Worm (Caenorhabditis elegans) whole organism, L1 larva: ENCODE measurements around the gene Y55D9A.2.
A peak's percentile ranks its signal among the peaks of the same experiment; 100 is the strongest.

ENCODE experiments used
- C04F5.9 ChIP-seq: sonication (generic microtip); optimal IDR thresholded peaks from 2 replicates; lab custom pipeline; 2016; ENCODE audit warnings: missing genetic modification characterization, missing compliant biosample characterization
- F16B12.6 ChIP-seq: fragments of 150-350 bp; optimal IDR thresholded peaks from 2 replicates; lab custom pipeline; 2014; ENCODE audit warnings: missing biosample characterization, missing genetic modification characterization
- blmp-1 ChIP-seq: fragments of 150-350 bp; optimal IDR thresholded peaks from 2 replicates; lab custom pipeline; 2014; ENCODE audit warnings: missing biosample characterization, missing genetic modification characterization
- ceh-82 ChIP-seq, 3 experiments: fragments of 150-350 bp in 1 of 3; sonication (generic microtip) in 2 of 3; optimal IDR thresholded peaks; 2 replicates each; lab custom pipeline; 2014 to 2017; ENCODE audit warnings: missing biosample characterization in 3 of 3, missing genetic modification characterization in 3 of 3
- ceh-88 ChIP-seq: fragments of 200-800 bp; sonication (Bioruptor generic); IDR thresholded peaks from 2 replicates; pipeline ENCODE4 v1.3.6; 2022; ENCODE audit warnings: missing genetic modification characterization, missing compliant biosample characterization
- dpl-1 ChIP-seq, 3 experiments: fragments of 150-350 bp in 2 of 3; sonication (generic microtip) in 1 of 3; optimal IDR thresholded peaks; 2 replicates each; lab custom pipeline; 2014 to 2017; ENCODE audit warnings: missing biosample characterization in 3 of 3, missing genetic modification characterization in 3 of 3, missing genetic modification reagents in 3 of 3
- dsc-1 ChIP-seq: sonication (generic microtip); optimal IDR thresholded peaks from 2 replicates; lab custom pipeline; 2016; ENCODE audit warnings: mild to moderate bottlenecking, missing genetic modification characterization, missing compliant biosample characterization
- efl-1 ChIP-seq, 4 experiments: fragments of 150-350 bp; optimal IDR thresholded peaks in 3 of 4; peaks in 1 of 4; 1 replicate in 1 of 4; 2 replicates in 3 of 4; lab custom pipeline; 2014; ENCODE audit warnings: missing biosample characterization in 2 of 4, missing genetic modification characterization in 2 of 4, missing genetic modification reagents in 2 of 4
- efl-3 ChIP-seq: fragments of 200-800 bp; sonication (Bioruptor generic); optimal IDR thresholded peaks from 2 replicates; lab custom pipeline; 2018; ENCODE audit warnings: mild to moderate bottlenecking, missing genetic modification characterization, missing compliant biosample characterization
- elt-2 ChIP-seq: sonication (generic microtip); optimal IDR thresholded peaks from 2 replicates; lab custom pipeline; 2016; ENCODE audit warnings: missing genetic modification characterization, mild to moderate bottlenecking, inconsistent platforms, missing compliant biosample characterization, missing genetic modification reagents
- fkh-8 ChIP-seq: sonication (generic microtip); optimal IDR thresholded peaks from 2 replicates; lab custom pipeline; 2016; ENCODE audit warnings: mild to moderate bottlenecking, missing genetic modification characterization, missing compliant biosample characterization
- hlh-17 ChIP-seq: fragments of 200-800 bp; sonication (Bioruptor generic); optimal IDR thresholded peaks from 2 replicates; lab custom pipeline; 2018; ENCODE audit warnings: missing genetic modification characterization, mild to moderate bottlenecking, missing compliant biosample characterization, moderate library complexity, borderline replicate concordance
- hpl-2 ChIP-seq: fragments of 150-350 bp; optimal IDR thresholded peaks from 2 replicates; lab custom pipeline; 2014; ENCODE audit warnings: missing biosample characterization, missing genetic modification reagents, missing genetic modification characterization
- irx-1 ChIP-seq: sonication (generic microtip); optimal IDR thresholded peaks from 2 replicates; lab custom pipeline; 2016; ENCODE audit warnings: missing genetic modification characterization, missing compliant biosample characterization
- isw-1 ChIP-seq: fragments of 200-800 bp; sonication (Bioruptor generic); IDR thresholded peaks from 2 replicates; pipeline ENCODE4 v1.3.6; 2022; ENCODE audit warnings: missing genetic modification characterization, missing compliant biosample characterization
- jun-1 ChIP-seq: fragments of 150-350 bp; optimal IDR thresholded peaks from 2 replicates; lab custom pipeline; 2014; ENCODE audit warnings: missing biosample characterization, missing genetic modification reagents, missing genetic modification characterization
- lin-13 ChIP-seq: fragments of 150-350 bp; optimal IDR thresholded peaks from 2 replicates; lab custom pipeline; 2014; ENCODE audit warnings: missing biosample characterization, missing genetic modification reagents, missing genetic modification characterization
- lin-14 ChIP-seq: fragments of 200-800 bp; sonication (Bioruptor generic); optimal IDR thresholded peaks from 2 replicates; lab custom pipeline; 2018; ENCODE audit warnings: mild to moderate bottlenecking, missing genetic modification characterization, moderate library complexity, missing compliant biosample characterization
- lin-15B ChIP-seq: fragments of 150-350 bp; sonication (generic microtip); optimal IDR thresholded peaks from 3 replicates; lab custom pipeline; 2014; ENCODE audit warnings: missing biosample characterization, missing genetic modification characterization
- lin-35 ChIP-seq, 2 experiments: fragments of 150-350 bp; optimal IDR thresholded peaks; 2 replicates each; lab custom pipeline; 2014; ENCODE audit warnings: missing biosample characterization in 2 of 2, missing genetic modification characterization in 2 of 2, missing genetic modification reagents in 2 of 2
- lir-3 ChIP-seq: sonication (generic microtip); optimal IDR thresholded peaks from 2 replicates; lab custom pipeline; 2016; ENCODE audit warnings: mild to moderate bottlenecking, missing genetic modification characterization, moderate library complexity, missing compliant biosample characterization; ENCODE audit not compliant: poor library complexity
- lsy-2 ChIP-seq, 2 experiments: fragments of 150-350 bp; optimal IDR thresholded peaks; 2 replicates each; lab custom pipeline; 2014; ENCODE audit warnings: missing biosample characterization in 2 of 2, missing genetic modification characterization in 2 of 2
- mab-9 ChIP-seq: fragments of 200-800 bp; sonication (Bioruptor generic); IDR thresholded peaks from 2 replicates; pipeline ENCODE4 v1.3.6; 2022; ENCODE audit warnings: missing genetic modification reagents, missing genetic modification characterization, missing compliant biosample characterization
- mdl-1 ChIP-seq, 2 experiments: fragments of 150-350 bp; optimal IDR thresholded peaks; 2 replicates each; lab custom pipeline; 2014 to 2017; ENCODE audit warnings: missing biosample characterization in 2 of 2, missing genetic modification characterization in 2 of 2, inconsistent platforms in 1 of 2
- mep-1 ChIP-seq: fragments of 150-350 bp; optimal IDR thresholded peaks from 2 replicates; lab custom pipeline; 2014; ENCODE audit warnings: missing biosample characterization, missing genetic modification characterization
- nhr-12 ChIP-seq: sonication (generic microtip); optimal IDR thresholded peaks from 2 replicates; lab custom pipeline; 2017; ENCODE audit warnings: missing biosample characterization, missing genetic modification characterization
- nhr-19 ChIP-seq: fragments of 200-800 bp; sonication (Bioruptor generic); conservative IDR thresholded peaks from 2 replicates; pipeline ENCODE4 v1.3.6; 2022; ENCODE audit warnings: missing genetic modification characterization, missing compliant biosample characterization
- nhr-20 ChIP-seq: sonication (generic microtip); optimal IDR thresholded peaks from 2 replicates; lab custom pipeline; 2016; ENCODE audit warnings: mild to moderate bottlenecking, missing genetic modification characterization, missing compliant biosample characterization
- nhr-47 ChIP-seq: sonication (generic microtip); optimal IDR thresholded peaks from 2 replicates; lab custom pipeline; 2016; ENCODE audit warnings: mild to moderate bottlenecking, missing genetic modification characterization, moderate library complexity, missing compliant biosample characterization
- nhr-71 ChIP-seq: sonication (generic microtip); optimal IDR thresholded peaks from 2 replicates; lab custom pipeline; 2016; ENCODE audit warnings: mild to moderate bottlenecking, missing genetic modification characterization, moderate library complexity, missing compliant biosample characterization
- nhr-77 ChIP-seq: fragments of 150-350 bp; optimal IDR thresholded peaks from 2 replicates; lab custom pipeline; 2014; ENCODE audit warnings: missing biosample characterization, missing genetic modification characterization
- nhr-84 ChIP-seq: sonication (generic microtip); optimal IDR thresholded peaks from 2 replicates; lab custom pipeline; 2017; ENCODE audit warnings: missing biosample characterization, missing genetic modification characterization
- snpc-4 ChIP-seq: fragments of 150-350 bp; optimal IDR thresholded peaks from 2 replicates; lab custom pipeline; 2014; ENCODE audit warnings: missing biosample characterization, missing genetic modification characterization
- snu-23 ChIP-seq: sonication (generic microtip); optimal IDR thresholded peaks from 2 replicates; lab custom pipeline; 2016; ENCODE audit warnings: missing genetic modification characterization, missing compliant biosample characterization
- swsn-7 ChIP-seq: sonication (generic microtip); optimal IDR thresholded peaks from 2 replicates; lab custom pipeline; 2016; ENCODE audit warnings: missing genetic modification characterization, missing compliant biosample characterization
- tbx-2 ChIP-seq: sonication (generic microtip); optimal IDR thresholded peaks from 2 replicates; lab custom pipeline; 2016; ENCODE audit warnings: missing genetic modification characterization, missing compliant biosample characterization
- unc-62 ChIP-seq: fragments of 150-350 bp; optimal IDR thresholded peaks from 2 replicates; lab custom pipeline; 2014; ENCODE audit warnings: missing biosample characterization, missing genetic modification reagents, missing genetic modification characterization
- unc-86 ChIP-seq: sonication (generic microtip); optimal IDR thresholded peaks from 2 replicates; lab custom pipeline; 2016; ENCODE audit warnings: missing genetic modification characterization, missing compliant biosample characterization
- unc-98 ChIP-seq: fragments of 200-800 bp; sonication (Bioruptor generic); IDR thresholded peaks from 2 replicates; pipeline ENCODE4 v1.3.6; 2022; ENCODE audit warnings: missing genetic modification characterization, missing compliant biosample characterization
- xbp-1 ChIP-seq: sonication (generic microtip); optimal IDR thresholded peaks from 2 replicates; lab custom pipeline; 2016; ENCODE audit warnings: missing genetic modification characterization, missing compliant biosample characterization
- ztf-11 ChIP-seq, 2 experiments: sonication (generic microtip); optimal IDR thresholded peaks; 2 replicates each; lab custom pipeline; 2016 to 2017; ENCODE audit warnings: missing genetic modification characterization in 2 of 2, missing biosample characterization in 1 of 2, missing compliant biosample characterization in 1 of 2
- ztf-4 ChIP-seq: fragments of 150-350 bp; optimal IDR thresholded peaks from 2 replicates; lab custom pipeline; 2014; ENCODE audit warnings: missing biosample characterization, missing genetic modification characterization

The Y55D9A.2 gene

ce11 chrIV:12621483-12622078, 16.4 kb upstream of the Y55D9A.2 start:
- TF ChIP-seq efl-1 (optimal IDR thresholded peaks at IDR 0.05; lab: Kevin White, UChicago), result peak; percentile 55 to 83
- TF ChIP-seq efl-1 (GFP tag; optimal IDR thresholded peaks at IDR 0.05 in 1 of 2; lab: Kevin White, UChicago), result peak; percentile 37 to 65
- peak; percentile 69 for TF ChIP-seq isw-1 (GFP tag; lab: Robert Waterston, UW)
- peak; percentile 31 for TF ChIP-seq snu-23 (GFP tag; lab: Kevin White, UChicago)
- TF ChIP-seq nhr-47 (tag; lab: Kevin White, UChicago), result peak; percentile 61
- peak; percentile 62 for TF ChIP-seq F16B12.6
- peak; percentile 61 for TF ChIP-seq nhr-71 (tag; lab: Kevin White, UChicago)
- TF ChIP-seq ceh-82 (tag; optimal IDR thresholded peaks at IDR 0.05; lab: Kevin White, UChicago), result peak in 1 of 3 experiments; percentile 52
- TF ChIP-seq lir-3 (tag; lab: Kevin White, UChicago), result peak; percentile 36
- TF ChIP-seq swsn-7 (tag; lab: Kevin White, UChicago), result peak; percentile 27
- peak; percentile 36 for TF ChIP-seq tbx-2
- TF ChIP-seq dpl-1 (GFP tag; optimal IDR thresholded peaks at IDR 0.05; lab: Kevin White, UChicago), result peak in 1 of 3 experiments; percentile 42
- TF ChIP-seq unc-86 (tag; lab: Kevin White, UChicago), result peak; percentile 46
- peak; percentile 25 for TF ChIP-seq nhr-20 (tag; lab: Kevin White, UChicago)
- TF ChIP-seq lin-15B (tag; lab: Kevin White, UChicago), result peak; percentile 51
- peak; percentile 30 to 37 for TF ChIP-seq lsy-2 (tag; optimal IDR thresholded peaks at IDR 0.05; lab: Kevin White, UChicago)
- peak; percentile 23; the same call in 1 of the 2 replicates for TF ChIP-seq unc-98 (GFP tag; lab: Robert Waterston, UW)
- TF ChIP-seq dsc-1, result peak; percentile 15
- peak; percentile 43 for TF ChIP-seq fkh-8
- peak in 1 of 2 experiments; percentile 39 for TF ChIP-seq lin-35 (GFP tag; optimal IDR thresholded peaks at IDR 0.05; lab: Kevin White, UChicago)
- 0 out of 2 replicates have a peak, but pooled peaks have one; percentile 56 for TF ChIP-seq mab-9 (GFP tag; lab: Robert Waterston, UW)
- TF ChIP-seq xbp-1 (tag; lab: Kevin White, UChicago), result peak; percentile 17
- TF ChIP-seq ztf-11 (tag; optimal IDR thresholded peaks at IDR 0.05; lab: Kevin White, UChicago), result peak in 1 of 2 experiments; percentile 23

ce11 chrIV:12620921-12621320, 15.7 kb upstream of the Y55D9A.2 start:
- TF ChIP-seq blmp-1 (no peak), isw-1 (GFP tag; lab: Robert Waterston, UW) (no peak), elt-2 (no peak), nhr-19 (no peak), ztf-4 (tag; lab: Kevin White, UChicago) (no peak), ceh-88 (GFP tag; lab: Robert Waterston, UW) (no peak)
- TF ChIP-seq, all 84 proteins: peak for 0

- TF ChIP-seq lin-14 (GFP tag; lab: Kevin White, UChicago), result no peak
- TF ChIP-seq efl-1 (optimal IDR thresholded peaks at IDR 0.05; lab: Kevin White, UChicago), result no peak
- TF ChIP-seq efl-1 (GFP tag; optimal IDR thresholded peaks at IDR 0.05 in 1 of 2; lab: Kevin White, UChicago), result no peak
- peak; percentile 54 for TF ChIP-seq blmp-1
- no peak for TF ChIP-seq nhr-12 (tag; lab: Kevin White, UChicago)
- TF ChIP-seq lir-3 (tag; lab: Kevin White, UChicago), result no peak
Observed at ce11 chrIV:12618877-12619276, 13.6 kb upstream of the Y55D9A.2 start.

ce11 chrIV:12617934-12618333, 12.7 kb upstream of the Y55D9A.2 start:
- TF ChIP-seq hlh-17, result no peak
- no peak for TF ChIP-seq nhr-84 (tag; lab: Kevin White, UChicago)
- no peak for TF ChIP-seq C04F5.9 (tag; lab: Kevin White, UChicago)
- TF ChIP-seq nhr-77, result no peak
- TF ChIP-seq nhr-12 (tag; lab: Kevin White, UChicago), result no peak
- no peak for TF ChIP-seq unc-62 (GFP tag; lab: Kevin White, UChicago)
- no peak for TF ChIP-seq lin-13 (GFP tag; lab: Kevin White, UChicago)
- no peak for TF ChIP-seq hpl-2 (GFP tag; lab: Kevin White, UChicago)
- no peak for TF ChIP-seq mep-1 (tag; lab: Kevin White, UChicago)
- TF ChIP-seq efl-3 (GFP tag; lab: Kevin White, UChicago), result no peak
- no peak for TF ChIP-seq ceh-88 (GFP tag; lab: Robert Waterston, UW)
- no peak for TF ChIP-seq jun-1 (tag; lab: Kevin White, UChicago)
- TF ChIP-seq snpc-4, result no peak
- TF ChIP-seq irx-1 (tag; lab: Kevin White, UChicago), result no peak
- TF ChIP-seq ztf-11 (tag; optimal IDR thresholded peaks at IDR 0.05; lab: Kevin White, UChicago), result no peak
- TF ChIP-seq mdl-1 (tag; optimal IDR thresholded peaks at IDR 0.05; lab: Kevin White, UChicago), result no peak
